Worm (Caenorhabditis elegans): ENCODE measurements around the gene C30B5.17.

Gene C30B5.17

ce11 chrII:6244171-6244570 is 41.4 kb upstream of the C30B5.17 start, which contains the start of gene tat-4:
TSS of gene tat-4 (minus strand) at chrII:6244287.
- TF ChIP-seq mdl-1 (tag; optimal IDR thresholded peaks at IDR 0.05) (no peak), lin-35 (GFP tag; optimal IDR thresholded peaks at IDR 0.05) (peak in 1 of 2 experiments; percentile 26)

ce11 chrII:6241758-6242157 is 38.9 kb upstream of the C30B5.17 start, which contains the start of gene T24H7.8:
TSS of gene T24H7.8 (plus strand) at chrII:6242058.
- TF ChIP-seq pqm-1 (tag; optimal IDR thresholded peaks at IDR 0.05) (no peak), rnt-1 (tag; optimal IDR thresholded peaks at IDR 0.05) (no peak), nhr-12 (tag; optimal IDR thresholded peaks at IDR 0.05) (no peak), isw-1 (GFP tag; IDR thresholded peaks at IDR 0.05) (no peak), lsy-2 (tag; optimal IDR thresholded peaks at IDR 0.05) (no peak)

DNA sequence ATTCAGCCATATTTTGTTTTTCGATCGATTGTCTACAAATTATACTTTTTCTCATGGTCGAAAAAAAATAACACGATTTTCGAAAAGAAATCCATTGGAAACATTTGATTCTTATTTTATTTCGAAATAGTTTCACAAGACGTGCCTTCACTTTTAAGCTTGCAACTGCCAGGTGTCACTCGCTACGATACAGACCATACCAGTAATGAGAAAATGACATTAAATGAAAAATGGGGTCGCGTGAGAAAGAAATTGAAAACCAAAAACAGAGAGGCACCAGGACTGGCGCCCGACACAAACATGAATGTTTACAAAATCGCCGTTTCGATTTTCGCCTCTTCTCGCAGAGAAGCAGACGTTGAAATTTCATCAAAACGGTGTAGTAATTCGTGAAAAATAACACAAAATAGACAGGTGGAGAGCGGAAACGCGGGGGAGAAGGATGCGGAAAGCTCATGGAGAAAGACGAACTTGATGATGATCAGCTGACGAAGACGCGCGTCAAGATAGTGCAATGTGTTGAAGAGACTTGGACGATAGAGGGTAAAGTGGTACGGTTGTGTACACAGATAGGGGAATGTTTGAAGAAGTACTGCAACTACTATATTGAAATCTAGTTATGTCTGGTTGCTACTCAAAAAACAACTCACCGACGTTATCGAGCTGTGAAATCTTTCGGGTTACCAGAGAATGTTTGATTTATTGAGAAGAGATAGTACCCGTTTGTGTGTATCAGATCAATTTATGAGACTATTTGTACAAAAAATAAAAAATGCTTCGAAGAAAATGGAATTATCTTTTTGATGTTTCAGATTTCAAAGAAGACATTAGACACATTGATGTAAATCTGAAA is 33.5 kb upstream of the C30B5.17 start:
- TF ChIP-seq snu-23 (GFP tag; optimal IDR thresholded peaks at IDR 0.05) (peak; percentile 6), lin-14 (GFP tag; optimal IDR thresholded peaks at IDR 0.05) (peak; percentile 54), Y116A8C.19 (tag; optimal IDR thresholded peaks at IDR 0.05; ENCODE audit: borderline replicate concordance) (no peak), F16B12.6 (tag; optimal IDR thresholded peaks at IDR 0.05) (no peak), mab-9 (GFP tag; IDR thresholded peaks at IDR 0.05) (no peak), hpl-2 (GFP tag; optimal IDR thresholded peaks at IDR 0.05) (no peak), zag-1 (tag; optimal IDR thresholded peaks at IDR 0.05) (no peak), lin-35 (GFP tag; optimal IDR thresholded peaks at IDR 0.05) (peak in 1 of 2 experiments; percentile 45), C16A3.4 (tag; optimal IDR thresholded peaks at IDR 0.05) (no peak), fos-1 (tag; optimal IDR thresholded peaks at IDR 0.05) (no peak), unc-130 (tag; optimal IDR thresholded peaks at IDR 0.05) (no peak), irx-1 (tag; optimal IDR thresholded peaks at IDR 0.05) (no peak), pqm-1 (tag; optimal IDR thresholded peaks at IDR 0.05) (no peak), elt-3 (tag; optimal IDR thresholded peaks at IDR 0.05) (peak in 1 of 6 experiments; percentile 35), unc-86 (tag; optimal IDR thresholded peaks at IDR 0.05) (no peak), nhr-71 (tag; optimal IDR thresholded peaks at IDR 0.05) (peak; percentile 19), hlh-17 (GFP tag; optimal IDR thresholded peaks at IDR 0.05; ENCODE audit: borderline replicate concordance) (no peak), efl-1 (optimal IDR thresholded peaks at IDR 0.05) (no peak), efl-1 (GFP tag; optimal IDR thresholded peaks at IDR 0.05 in 1 of 2) (peak in 1 of 2 experiments; percentile 47), jun-1 (tag; optimal IDR thresholded peaks at IDR 0.05) (no peak), mep-1 (tag; optimal IDR thresholded peaks at IDR 0.05) (no peak), C04F5.9 (tag; optimal IDR thresholded peaks at IDR 0.05) (no peak), lir-3 (tag; optimal IDR thresholded peaks at IDR 0.05; ENCODE audit: poor library complexity) (no peak), swsn-7 (tag; optimal IDR thresholded peaks at IDR 0.05) (no peak), ama-1 (optimal IDR thresholded peaks at IDR 0.05) (no peak), blmp-1 (tag; optimal IDR thresholded peaks at IDR 0.05) (peak; percentile 78), egl-13 (tag; optimal IDR thresholded peaks at IDR 0.05) (no peak), skn-1 (tag; optimal IDR thresholded peaks at IDR 0.05) (no peak), lsy-2 (tag; optimal IDR thresholded peaks at IDR 0.05) (peak in 1 of 2 experiments; percentile 30), ztf-4 (tag; optimal IDR thresholded peaks at IDR 0.05) (no peak), ztf-11 (tag; optimal IDR thresholded peaks at IDR 0.05) (no peak), nhr-85 (tag) (peak; percentile 83), dpl-1 (GFP tag; optimal IDR thresholded peaks at IDR 0.05) (peak in 1 of 3 experiments; percentile 3), sup-37 (GFP tag; optimal IDR thresholded peaks at IDR 0.05) (no peak), nhr-20 (tag; optimal IDR thresholded peaks at IDR 0.05) (peak; percentile 25)
